Worm (Caenorhabditis elegans) whole organism, young adult: Measurements from ENCODE around the gene ZC443.1.

Source experiments
- B0035.1 ChIP-seq: sonication (generic microtip); optimal IDR thresholded peaks from 2 replicates; lab custom pipeline; 2016; ENCODE audit warnings: missing genetic modification characterization, mild to moderate bottlenecking, missing compliant biosample characterization, missing genotype, missing genetic modification reagents
- C06A6.2 ChIP-seq: fragments of 200-800 bp; sonication (Bioruptor generic); conservative IDR thresholded peaks from 2 replicates; pipeline ENCODE4 v1.3.6; 2022; ENCODE audit warnings: missing genetic modification characterization, missing compliant biosample characterization
- D2030.7 ChIP-seq: fragments of 200-800 bp; sonication (Bioruptor generic); IDR thresholded peaks from 2 replicates; pipeline ENCODE4 v1.3.6; 2022; ENCODE audit warnings: missing genetic modification reagents, missing genetic modification characterization, missing compliant biosample characterization
- F22D6.2 ChIP-seq: sonication (generic microtip); optimal IDR thresholded peaks from 2 replicates; lab custom pipeline; 2016; ENCODE audit warnings: mild to moderate bottlenecking, missing genetic modification characterization, missing compliant biosample characterization
- F33H1.4 ChIP-seq: fragments of 200-800 bp; sonication (Bioruptor generic); IDR thresholded peaks from 2 replicates; pipeline ENCODE4 v1.3.6; 2022; ENCODE audit warnings: missing genetic modification reagents, missing genetic modification characterization, missing compliant biosample characterization
- F37B4.10 ChIP-seq: fragments of 200-800 bp; sonication (Bioruptor generic); IDR thresholded peaks from 2 replicates; pipeline ENCODE4 v1.3.6; 2022; ENCODE audit warnings: missing genetic modification characterization, missing compliant biosample characterization
- F39B2.1 ChIP-seq: fragments of 200-800 bp; sonication (Bioruptor generic); IDR thresholded peaks from 2 replicates; pipeline ENCODE4 v1.3.6; 2022; ENCODE audit warnings: missing genetic modification reagents, missing genetic modification characterization, missing compliant biosample characterization
- F52B5.7 ChIP-seq: sonication (generic microtip); optimal IDR thresholded peaks from 2 replicates; lab custom pipeline; 2016; ENCODE audit warnings: mild to moderate bottlenecking, missing genetic modification characterization, missing compliant biosample characterization
- F55B11.4 ChIP-seq: sonication (generic microtip); optimal IDR thresholded peaks from 2 replicates; lab custom pipeline; 2016; ENCODE audit warnings: missing compliant biosample characterization, missing genetic modification characterization, borderline replicate concordance; ENCODE audit not compliant: insufficient read depth
- F57A8.1 ChIP-seq: fragments of 200-800 bp; sonication (Bioruptor generic); optimal IDR thresholded peaks from 2 replicates; lab custom pipeline; 2018; ENCODE audit warnings: mild to moderate bottlenecking, missing genetic modification characterization, moderate library complexity, missing compliant biosample characterization
- K11D2.4 ChIP-seq: fragments of 200-800 bp; sonication (Bioruptor generic); IDR thresholded peaks from 2 replicates; pipeline ENCODE4 v1.3.6; 2022; ENCODE audit warnings: missing genetic modification reagents, missing genetic modification characterization, missing compliant biosample characterization
- K12H6.12 ChIP-seq: fragments of 200-800 bp; sonication (Bioruptor generic); optimal IDR thresholded peaks from 2 replicates; lab custom pipeline; 2018; ENCODE audit warnings: mild to moderate bottlenecking, missing genetic modification characterization, missing compliant biosample characterization
- T26A5.8 ChIP-seq: sonication (generic microtip); optimal IDR thresholded peaks from 2 replicates; lab custom pipeline; 2016; ENCODE audit warnings: missing genetic modification characterization, missing compliant biosample characterization
- Y53G8AR.9 ChIP-seq: fragments of 200-800 bp; sonication (Bioruptor generic); conservative IDR thresholded peaks from 2 replicates; pipeline ENCODE4 v1.3.6; 2022; ENCODE audit warnings: missing genetic modification reagents, missing genetic modification characterization, missing compliant biosample characterization
- athp-1 ChIP-seq: sonication (generic microtip); optimal IDR thresholded peaks from 2 replicates; lab custom pipeline; 2017; ENCODE audit warnings: mild to moderate bottlenecking, missing genetic modification characterization, missing compliant biosample characterization
- attf-6 ChIP-seq: fragments of 200-800 bp; sonication (Bioruptor generic); IDR thresholded peaks from 2 replicates; pipeline ENCODE4 v1.3.6; 2022; ENCODE audit warnings: missing genetic modification reagents, missing genetic modification characterization, missing compliant biosample characterization
- bed-1 ChIP-seq: fragments of 200-800 bp; sonication (Bioruptor generic); IDR thresholded peaks from 2 replicates; pipeline ENCODE4 v1.3.6; 2022; ENCODE audit warnings: missing genetic modification reagents, missing genetic modification characterization, missing compliant biosample characterization
- cebp-1 ChIP-seq, 2 experiments: fragments of 200-800 bp in 1 of 2; sonication (Bioruptor generic) in 1 of 2; sonication (generic microtip) in 1 of 2; IDR thresholded peaks in 1 of 2; optimal IDR thresholded peaks in 1 of 2; 2 replicates each; pipeline versions ENCODE4 v1.3.6 to Lab custom; 2017 to 2022; ENCODE audit warnings: missing compliant biosample characterization in 2 of 2, missing genetic modification characterization in 2 of 2, mild to moderate bottlenecking in 1 of 2, missing genetic modification reagents in 1 of 2, moderate library complexity in 1 of 2
- cebp-2 ChIP-seq: fragments of 200-800 bp; sonication (Bioruptor generic); IDR thresholded peaks from 2 replicates; pipeline ENCODE4 v1.3.6; 2022; ENCODE audit warnings: missing genetic modification characterization, missing compliant biosample characterization
- ceh-40 ChIP-seq: fragments of 200-800 bp; sonication (Bioruptor generic); IDR thresholded peaks from 2 replicates; pipeline ENCODE4 v1.3.6; 2022; ENCODE audit warnings: missing genetic modification characterization, missing compliant biosample characterization
- ceh-91 ChIP-seq: fragments of 200-800 bp; sonication (Bioruptor generic); IDR thresholded peaks from 2 replicates; pipeline ENCODE4 v1.3.6; 2022; ENCODE audit warnings: missing genetic modification reagents, missing genetic modification characterization, missing compliant biosample characterization
- die-1 ChIP-seq: sonication (generic microtip); optimal IDR thresholded peaks from 2 replicates; lab custom pipeline; 2016; ENCODE audit warnings: missing genotype, mild to moderate bottlenecking, missing genetic modification characterization, missing compliant biosample characterization
- dox-1 ChIP-seq: fragments of 200-800 bp; sonication (Bioruptor generic); IDR thresholded peaks from 2 replicates; pipeline ENCODE4 v1.3.6; 2022; ENCODE audit warnings: missing genetic modification reagents, missing genetic modification characterization, missing compliant biosample characterization
- efl-1 ChIP-seq: fragments of 150-350 bp; optimal IDR thresholded peaks from 2 replicates; lab custom pipeline; 2014; ENCODE audit warnings: missing biosample characterization, missing genetic modification reagents, missing genetic modification characterization
- hlh-26 ChIP-seq: fragments of 200-800 bp; sonication (Bioruptor generic); conservative IDR thresholded peaks from 2 replicates; pipeline ENCODE4 v1.3.6; 2022; ENCODE audit warnings: missing genetic modification reagents, missing genetic modification characterization, missing compliant biosample characterization
- hmg-1.2 ChIP-seq: fragments of 200-800 bp; sonication (Bioruptor generic); IDR thresholded peaks from 2 replicates; pipeline ENCODE4 v1.3.6; 2022; ENCODE audit warnings: missing genetic modification reagents, missing genetic modification characterization, missing compliant biosample characterization
- hmg-20 ChIP-seq: fragments of 200-800 bp; sonication (Bioruptor generic); IDR thresholded peaks from 2 replicates; pipeline ENCODE4 v1.3.6; 2022; ENCODE audit warnings: missing genetic modification reagents, missing genetic modification characterization, missing compliant biosample characterization
- hsf-1 ChIP-seq: fragments of 200-800 bp; sonication (Bioruptor generic); IDR thresholded peaks from 2 replicates; pipeline ENCODE4 v1.3.6; 2022; ENCODE audit warnings: missing genetic modification reagents, missing genetic modification characterization, missing compliant biosample characterization
- let-526 ChIP-seq: fragments of 200-800 bp; sonication (Bioruptor generic); IDR thresholded peaks from 2 replicates; pipeline ENCODE4 v1.3.6; 2022; ENCODE audit warnings: missing genetic modification reagents, missing genetic modification characterization, missing compliant biosample characterization
- lin-35 ChIP-seq, 3 experiments: fragments of 150-350 bp in 2 of 3; sonication (generic microtip) in 1 of 3; optimal IDR thresholded peaks; 2 replicates each; lab custom pipeline; 2014 to 2018; ENCODE audit warnings: missing biosample characterization in 3 of 3, missing genetic modification characterization in 3 of 3, missing genetic modification reagents in 3 of 3
- lin-54 ChIP-seq: fragments of 200-800 bp; sonication (Bioruptor generic); optimal IDR thresholded peaks from 2 replicates; lab custom pipeline; 2018; ENCODE audit warnings: mild to moderate bottlenecking, missing genetic modification characterization, missing compliant biosample characterization
- madf-6 ChIP-seq: fragments of 200-800 bp; sonication (Bioruptor generic); IDR thresholded peaks from 2 replicates; pipeline ENCODE4 v1.3.6; 2022; ENCODE audit warnings: missing genetic modification reagents, missing genetic modification characterization, missing compliant biosample characterization
- mcd-1 ChIP-seq: fragments of 200-800 bp; sonication (Bioruptor generic); IDR thresholded peaks from 2 replicates; pipeline ENCODE4 v1.3.6; 2022; ENCODE audit warnings: missing genetic modification reagents, missing genetic modification characterization, missing compliant biosample characterization
- mel-28 ChIP-seq: sonication (generic microtip); optimal IDR thresholded peaks from 2 replicates; lab custom pipeline; 2016; ENCODE audit warnings: borderline replicate concordance, mild to moderate bottlenecking, missing genetic modification characterization, missing compliant biosample characterization
- nfya-1 ChIP-seq: sonication (generic microtip); optimal IDR thresholded peaks from 2 replicates; lab custom pipeline; 2017; ENCODE audit warnings: antibody characterized with exemption, missing compliant biosample characterization, missing genetic modification characterization, borderline replicate concordance; ENCODE audit not compliant: insufficient read depth
- nhr-179 ChIP-seq: sonication (generic microtip); optimal IDR thresholded peaks from 2 replicates; lab custom pipeline; 2016; ENCODE audit warnings: mild to moderate bottlenecking, missing genetic modification characterization, missing compliant biosample characterization
- nhr-27 ChIP-seq: fragments of 200-800 bp; sonication (Bioruptor generic); optimal IDR thresholded peaks from 2 replicates; lab custom pipeline; 2018; ENCODE audit warnings: mild to moderate bottlenecking, missing genetic modification characterization, moderate library complexity, missing compliant biosample characterization
- rcor-1 ChIP-seq: fragments of 200-800 bp; sonication (Bioruptor generic); IDR thresholded peaks from 2 replicates; pipeline ENCODE4 v1.3.6; 2022; ENCODE audit warnings: missing genetic modification reagents, missing genetic modification characterization, missing compliant biosample characterization
- repo-1 ChIP-seq: sonication (generic microtip); optimal IDR thresholded peaks from 2 replicates; lab custom pipeline; 2017; ENCODE audit warnings: mild to moderate bottlenecking, missing genetic modification characterization, missing compliant biosample characterization
- sdz-38 ChIP-seq: sonication (generic microtip); optimal IDR thresholded peaks from 2 replicates; lab custom pipeline; 2016; ENCODE audit warnings: missing genotype, missing genetic modification characterization, missing compliant biosample characterization
- snpc-1.1 ChIP-seq: sonication (generic microtip); optimal IDR thresholded peaks from 2 replicates; lab custom pipeline; 2017; ENCODE audit warnings: missing genetic modification characterization, mild to moderate bottlenecking, missing compliant biosample characterization, antibody characterized with exemption, moderate library complexity, missing genotype, missing genetic modification reagents; ENCODE audit not compliant: insufficient read depth
- snpc-1.3 ChIP-seq: sonication (generic microtip); optimal IDR thresholded peaks from 2 replicates; lab custom pipeline; 2017; ENCODE audit warnings: missing genetic modification characterization, mild to moderate bottlenecking, missing compliant biosample characterization, antibody characterized with exemption, moderate library complexity, missing genotype, missing genetic modification reagents; ENCODE audit not compliant: insufficient read depth
- tlf-1 ChIP-seq: fragments of 200-800 bp; sonication (Bioruptor generic); optimal IDR thresholded peaks from 2 replicates; lab custom pipeline; 2018; ENCODE audit warnings: mild to moderate bottlenecking, missing genetic modification characterization, missing compliant biosample characterization
- xnd-1 ChIP-seq: sonication (generic microtip); optimal IDR thresholded peaks from 2 replicates; lab custom pipeline; 2016; ENCODE audit warnings: missing genotype, missing genetic modification reagents, missing genetic modification characterization, missing compliant biosample characterization
- ztf-26 ChIP-seq: sonication (generic microtip); optimal IDR thresholded peaks from 2 replicates; lab custom pipeline; 2017; ENCODE audit warnings: missing genetic modification characterization, missing compliant biosample characterization
- ztf-3 ChIP-seq: fragments of 200-800 bp; sonication (Bioruptor generic); optimal IDR thresholded peaks from 2 replicates; lab custom pipeline; 2018; ENCODE audit warnings: mild to moderate bottlenecking, missing genetic modification characterization, missing compliant biosample characterization

The ZC443.1 gene

DNA sequence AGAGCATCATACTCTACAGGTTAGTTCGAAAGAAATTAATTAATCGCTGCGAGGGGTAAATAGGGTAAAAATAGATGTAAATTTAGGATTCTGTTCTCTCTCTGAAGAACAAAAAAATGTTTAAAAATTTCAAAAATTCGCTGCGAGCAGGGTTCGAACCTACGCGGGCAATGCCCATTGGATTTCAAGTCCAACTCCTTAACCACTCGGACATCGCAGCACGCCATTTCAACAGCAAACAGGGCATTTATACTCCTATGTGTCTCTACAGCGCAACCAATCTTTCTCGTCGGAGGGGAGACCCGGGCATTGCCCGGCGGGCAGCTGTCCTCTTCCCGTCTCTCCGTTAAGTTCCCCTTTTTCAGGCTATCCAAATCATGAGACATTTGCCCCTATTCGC lies 29.6 kb downstream of the ZC443.1 start (continued):
- 0 out of 2 replicates have a peak, but pooled peaks have one; percentile 60 for TF ChIP-seq cebp-1 (GFP tag; IDR thresholded peaks at IDR 0.05; lab: Robert Waterston, UW)
- no peak for TF ChIP-seq cebp-1 (tag; optimal IDR thresholded peaks at IDR 0.05; lab: Kevin White, UChicago)
- TF ChIP-seq athp-1 (tag; lab: Kevin White, UChicago), result peak; percentile 72
- TF ChIP-seq dox-1 (GFP tag; lab: Robert Waterston, UW), result no peak; the same call in 1 of the 2 replicates
- peak; percentile 51 for TF ChIP-seq ztf-26 (tag; lab: Kevin White, UChicago)
- no peak; the same call in 1 of the 2 replicates for TF ChIP-seq hsf-1 (GFP tag; lab: Robert Waterston, UW)
- peak; percentile 31; the same call in 1 of the 2 replicates for TF ChIP-seq ceh-91 (GFP tag; lab: Robert Waterston, UW)
- TF ChIP-seq F52B5.7, result peak; percentile 66
- TF ChIP-seq lin-54 (GFP tag; lab: Kevin White, UChicago), result no peak
- peak; percentile 68 for TF ChIP-seq D2030.7
- peak; percentile 89 for TF ChIP-seq die-1
- no peak for TF ChIP-seq K11D2.4 (GFP tag; lab: Robert Waterston, UW)
- TF ChIP-seq F37B4.10 (GFP tag; lab: Robert Waterston, UW), result 0 out of 2 replicates have a peak, but pooled peaks have one; percentile 45
- TF ChIP-seq repo-1 (tag; lab: Kevin White, UChicago), result peak; percentile 15
- TF ChIP-seq rcor-1 (GFP tag; lab: Robert Waterston, UW), result peak; percentile 49
- peak; percentile 17 for TF ChIP-seq mel-28 (tag; lab: Kevin White, UChicago)
- no peak for TF ChIP-seq F22D6.2 (tag; lab: Kevin White, UChicago)
- TF ChIP-seq mcd-1 (GFP tag; lab: Robert Waterston, UW), result peak; percentile 72
- peak; percentile 53; the same call in 1 of the 2 replicates for TF ChIP-seq hmg-20 (GFP tag; lab: Robert Waterston, UW)
- no peak for TF ChIP-seq nfya-1 (tag; lab: Kevin White, UChicago)
- no peak for TF ChIP-seq madf-6 (GFP tag; lab: Robert Waterston, UW)
- peak; percentile 69 for TF ChIP-seq snpc-1.3 (tag; lab: Kevin White, UChicago)
- peak; percentile 59 for TF ChIP-seq T26A5.8 (tag; lab: Kevin White, UChicago)
- TF ChIP-seq bed-1 (GFP tag; lab: Robert Waterston, UW), result no peak
- TF ChIP-seq let-526 (GFP tag; lab: Robert Waterston, UW), result peak; percentile 60; the same call in 1 of the 2 replicates
- no peak for TF ChIP-seq F39B2.1
- no peak for TF ChIP-seq nhr-179 (tag; lab: Kevin White, UChicago)
- TF ChIP-seq cebp-2 (GFP tag; lab: Robert Waterston, UW), result peak; percentile 80; the same call in 1 of the 2 replicates
- no peak for TF ChIP-seq F55B11.4 (tag; lab: Kevin White, UChicago)
- TF ChIP-seq hlh-26 (GFP tag; lab: Robert Waterston, UW), result no peak
- TF ChIP-seq efl-1, result no peak

DNA sequence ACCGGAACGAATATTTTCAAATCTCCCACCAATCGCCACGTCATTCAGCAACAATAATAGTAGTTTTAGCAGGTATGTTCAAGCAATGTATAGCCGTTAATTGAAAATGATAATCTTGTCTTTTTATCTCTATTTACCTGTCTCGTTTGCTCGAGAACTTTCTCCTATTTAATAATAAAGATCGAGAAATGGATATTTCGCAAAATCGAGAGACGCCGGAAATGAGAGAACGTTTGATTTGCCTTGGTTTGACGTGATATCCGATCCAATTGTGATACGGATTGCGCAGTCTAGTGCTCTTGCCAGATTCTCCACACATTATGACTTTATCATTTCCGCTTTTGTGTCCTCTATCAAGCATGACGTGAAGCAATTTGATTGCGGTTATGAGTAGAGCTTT lies 36.0 kb downstream of the ZC443.1 start:
- TF ChIP-seq F33H1.4 (no peak), C06A6.2 (GFP tag; lab: Robert Waterston, UW) (no peak), hmg-1.2 (GFP tag; lab: Robert Waterston, UW) (no peak)

DNA sequence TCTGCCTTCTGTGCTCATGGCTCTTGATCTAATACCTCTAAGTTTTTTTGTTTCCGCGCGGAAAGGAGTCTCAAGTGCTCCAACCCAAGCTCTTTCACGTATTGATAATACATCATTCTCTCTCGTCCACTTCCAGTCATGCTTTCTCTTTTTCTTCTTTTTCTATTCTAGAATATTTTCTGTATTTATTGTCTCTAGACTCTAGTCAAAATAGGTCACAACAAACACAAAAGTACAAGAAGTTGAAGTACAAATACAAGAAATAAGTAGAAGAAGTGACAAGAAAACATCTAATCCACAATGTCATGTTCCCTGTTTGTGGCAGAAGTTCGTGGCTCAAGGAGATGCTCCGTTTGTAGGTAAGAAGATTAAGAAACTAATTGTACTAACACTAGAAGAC lies 36.7 kb downstream of the ZC443.1 start, which contains the start of gene ZC455.1:
Gene ZC455.1, plus strand, starts transcription at position 301 of the 400 bp plus-strand sequence.
- TF ChIP-seq nhr-27 (tag; lab: Kevin White, UChicago) (no peak), tlf-1 (GFP tag; lab: Kevin White, UChicago) (no peak), xnd-1 (tag; lab: Kevin White, UChicago) (no peak), die-1 (no peak), lin-54 (GFP tag; lab: Kevin White, UChicago) (no peak), ztf-3 (GFP tag; lab: Kevin White, UChicago) (no peak), lin-35 (GFP tag; optimal IDR thresholded peaks at IDR 0.05; lab: Kevin White, UChicago) (no peak), ceh-40 (GFP tag; lab: Robert Waterston, UW) (no peak), attf-6 (GFP tag; lab: Robert Waterston, UW) (no peak), Y53G8AR.9 (no peak), sdz-38 (tag; lab: Kevin White, UChicago) (no peak), B0035.1 (tag; lab: Kevin White, UChicago) (no peak), snpc-1.1 (tag; lab: Kevin White, UChicago) (no peak), F57A8.1 (GFP tag; lab: Kevin White, UChicago) (no peak), K12H6.12 (tag; lab: Kevin White, UChicago) (no peak), ztf-26 (tag; lab: Kevin White, UChicago) (no peak)
